Worm (Caenorhabditis elegans): Measurements from ENCODE around the gene sra-37.

ce11 chrX:13909850-13910249 is 16.7 kb upstream of the sra-37 start, which contains the start of gene Y26E6A.3:
- TF ChIP-seq ztf-29 (GFP tag; IDR thresholded peaks at IDR 0.05) (no peak), tab-1 (GFP tag; IDR thresholded peaks at IDR 0.05) (no peak), flt-1 (GFP tag; IDR thresholded peaks at IDR 0.05) (no peak), klf-2 (GFP tag; conservative IDR thresholded peaks at IDR 0.05) (no peak), ref-1 (GFP tag; conservative IDR thresholded peaks at IDR 0.05) (no peak), ztf-23 (GFP tag; IDR thresholded peaks at IDR 0.05) (no peak), med-1 (GFP tag; optimal IDR thresholded peaks at IDR 0.05; ENCODE audit: insufficient read depth) (no peak), cog-1 (tag; optimal IDR thresholded peaks at IDR 0.05) (no peak), T22C8.4 (GFP tag; IDR thresholded peaks at IDR 0.05) (no peak)
